Worm (Caenorhabditis elegans) whole organism, L3 larva: Measurements from ENCODE around the gene fubl-1.

ENCODE experiments used
- R02D3.7 ChIP-seq: fragments of 150-350 bp; optimal IDR thresholded peaks from 2 replicates; lab custom pipeline; 2014; ENCODE audit warnings: missing biosample characterization, missing genetic modification characterization
- daf-12 ChIP-seq: fragments of 150-350 bp; optimal IDR thresholded peaks from 2 replicates; lab custom pipeline; 2014; ENCODE audit warnings: missing biosample characterization, missing genetic modification reagents, missing genetic modification characterization
- egl-27 ChIP-seq: sonication (generic microtip); optimal IDR thresholded peaks from 4 replicates; lab custom pipeline; 2017; ENCODE audit warnings: missing biosample characterization, missing genetic modification reagents, missing genetic modification characterization
- elt-1 ChIP-seq: fragments of 150-350 bp; optimal IDR thresholded peaks from 2 replicates; lab custom pipeline; 2014; ENCODE audit warnings: missing biosample characterization, missing genetic modification characterization
- nhr-237 ChIP-seq: fragments of 150-350 bp; optimal IDR thresholded peaks from 2 replicates; lab custom pipeline; 2014; ENCODE audit warnings: missing biosample characterization, missing genetic modification characterization
- nhr-28 ChIP-seq: fragments of 150-350 bp; optimal IDR thresholded peaks from 2 replicates; lab custom pipeline; 2014; ENCODE audit warnings: missing biosample characterization, missing genetic modification characterization

ce11 chrV:10287260-10287659, 48.6 kb upstream of the fubl-1 start, which contains the start of gene B0024.3:
- TF ChIP-seq daf-12 = no peak
- no peak for TF ChIP-seq nhr-237
- no peak for TF ChIP-seq elt-1 (tag; lab: Kevin White, UChicago)
- no peak for TF ChIP-seq nhr-28 (tag; lab: Kevin White, UChicago)
- no peak for TF ChIP-seq R02D3.7
- no peak for TF ChIP-seq egl-27 (tag; lab: Kevin White, UChicago)
